Fruit fly (Drosophila melanogaster): ENCODE measurements around the gene Eogt.

The Eogt gene

DNA sequence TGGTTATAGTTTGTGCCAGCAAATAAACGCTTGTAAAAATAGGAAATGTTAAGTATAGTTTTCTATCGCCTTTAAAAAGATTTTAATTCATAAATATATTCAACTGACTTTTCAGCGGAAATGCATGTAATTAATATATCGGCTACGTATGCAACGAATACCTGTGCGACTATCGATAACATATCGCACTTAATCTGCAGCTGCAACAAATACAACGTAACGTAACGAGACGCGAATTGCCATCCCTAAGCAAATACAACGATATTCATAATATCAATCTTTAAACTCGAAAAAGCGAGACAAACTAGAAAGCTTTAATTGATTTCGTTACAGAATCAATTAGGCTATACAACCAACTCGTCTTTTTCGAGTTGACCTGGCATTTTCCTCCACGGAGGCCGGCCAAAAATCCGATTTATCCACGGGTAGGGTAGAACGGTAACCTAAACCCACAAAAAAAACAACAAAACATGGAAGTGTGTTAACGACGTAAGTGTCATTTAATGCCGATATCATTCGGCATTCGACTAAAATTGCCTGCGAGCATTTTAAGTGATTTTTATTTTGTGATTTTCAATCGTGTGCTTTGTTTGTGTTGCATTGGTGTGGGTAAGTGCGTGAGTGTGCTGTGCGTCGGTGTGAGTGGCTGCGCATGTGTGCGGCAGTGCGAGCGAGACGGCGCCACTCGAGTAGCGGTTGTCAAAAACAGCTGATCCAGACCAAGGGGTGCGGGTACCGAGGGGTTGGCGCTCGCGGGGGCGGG lies 5.1 kb upstream of the Eogt start, which contains the start of gene Atxn7 (continued):
- peak; percentile 24 for TF ChIP-seq abd-A (tag; optimal IDR thresholded peaks at IDR 0.05)
- TF ChIP-seq aop (GFP tag; IDR thresholded peaks at IDR 0.05): no peak
- TF ChIP-seq knrl (GFP tag; IDR thresholded peaks at IDR 0.05; ENCODE audit: partially characterized antibody): peak; percentile 86
- TF ChIP-seq CG17829 (tag; optimal IDR thresholded peaks at IDR 0.05): peak; percentile 49
- peak; percentile 62 for TF ChIP-seq row (GFP tag; IDR thresholded peaks at IDR 0.05)
- TF ChIP-seq Hmr (GFP tag; optimal IDR thresholded peaks at IDR 0.05): peak; percentile 74
- peak in 1 of 2 experiments; percentile 41 for TF ChIP-seq insv (GFP tag; optimal IDR thresholded peaks at IDR 0.05)
- no peak for TF ChIP-seq prd (optimal IDR thresholded peaks at IDR 0.05)
- TF ChIP-seq prd (GFP tag; IDR thresholded peaks at IDR 0.05): no peak; the same call in 2 of the 3 replicates
- TF ChIP-seq CG31365 (tag; optimal IDR thresholded peaks at IDR 0.05): no peak
- peak; percentile 96 for TF ChIP-seq ato (GFP tag; IDR thresholded peaks at IDR 0.05; ENCODE audit: partially characterized antibody)
- peak; percentile 90 for TF ChIP-seq chm (GFP tag; IDR thresholded peaks at IDR 0.05)
- peak; percentile 20 for TF ChIP-seq CG1602 (GFP tag; optimal IDR thresholded peaks at IDR 0.05)
- no peak for TF ChIP-seq CG6683 (GFP tag; optimal IDR thresholded peaks at IDR 0.05)
- peak; percentile 80 for TF ChIP-seq NC2β (GFP tag; optimal IDR thresholded peaks at IDR 0.05)
- peak; percentile 6 for TF ChIP-seq Side (GFP tag; optimal IDR thresholded peaks at IDR 0.05)
- peak; percentile 82 for TF ChIP-seq CG3838 (GFP tag; optimal IDR thresholded peaks at IDR 0.05)
- TF ChIP-seq NfI (GFP tag; optimal IDR thresholded peaks at IDR 0.05): peak; percentile 89
- TF ChIP-seq sug (tag; optimal IDR thresholded peaks at IDR 0.05): peak; percentile 89
- TF ChIP-seq CG16863 (GFP tag; optimal IDR thresholded peaks at IDR 0.05): peak; percentile 31
- peak; percentile 63 for TF ChIP-seq CG32532 (GFP tag; IDR thresholded peaks at IDR 0.05)
- TF ChIP-seq wdn (GFP tag; IDR thresholded peaks at IDR 0.05): peak; percentile 44; the same call in 1 of the 2 replicates
- TF ChIP-seq sima (GFP tag; optimal IDR thresholded peaks at IDR 0.05): no peak
- peak; percentile 93 for TF ChIP-seq inv (GFP tag; IDR thresholded peaks at IDR 0.05; ENCODE audit: partially characterized antibody)
- peak; percentile 61 for TF ChIP-seq CG17359 (tag; optimal IDR thresholded peaks at IDR 0.05)
- peak; percentile 36; the same call in 1 of the 2 replicates for TF ChIP-seq CG3847 (GFP tag; IDR thresholded peaks at IDR 0.05)
- TF ChIP-seq pan (optimal IDR thresholded peaks at IDR 0.05): no peak
- TF ChIP-seq pan (GFP tag; optimal IDR thresholded peaks at IDR 0.05 in 1 of 2, IDR thresholded peaks at IDR 0.05 in 1 of 2): peak in 1 of 2 experiments; percentile 72
- TF ChIP-seq CG2712 (tag; optimal IDR thresholded peaks at IDR 0.05): peak; percentile 55
- peak; percentile 79 for TF ChIP-seq HLHmδ (GFP tag; optimal IDR thresholded peaks at IDR 0.05)
- TF ChIP-seq CG2129 (GFP tag; IDR thresholded peaks at IDR 0.05; ENCODE audit: partially characterized antibody): peak; percentile 89
- TF ChIP-seq CG11696 (GFP tag; IDR thresholded peaks at IDR 0.05): no peak
- TF ChIP-seq Taf1 (GFP tag; IDR thresholded peaks at IDR 0.05): no peak
- peak; percentile 56 for TF ChIP-seq kni (GFP tag; optimal IDR thresholded peaks at IDR 0.05)
- TF ChIP-seq pnt (GFP tag; optimal IDR thresholded peaks at IDR 0.05): no peak
- peak; percentile 30; the same call in 1 of the 2 replicates for TF ChIP-seq CG32772 (GFP tag; IDR thresholded peaks at IDR 0.05)
- peak; percentile 65 for TF ChIP-seq CG12104 (GFP tag; optimal IDR thresholded peaks at IDR 0.05)
- no peak for TF ChIP-seq CG18764 (GFP tag; optimal IDR thresholded peaks at IDR 0.05)
- peak; percentile 96 for TF ChIP-seq Scr (GFP tag; IDR thresholded peaks at IDR 0.05; ENCODE audit: partially characterized antibody)
- no peak for TF ChIP-seq CG10565 (GFP tag; optimal IDR thresholded peaks at IDR 0.05)
- TF ChIP-seq Mes4 (GFP tag; optimal IDR thresholded peaks at IDR 0.05): peak; percentile 73
- peak; percentile 56 for TF ChIP-seq gcm2 (GFP tag; optimal IDR thresholded peaks at IDR 0.05)
- TF ChIP-seq stc (GFP tag; IDR thresholded peaks at IDR 0.05): peak; percentile 56; the same call in 1 of the 2 replicates
- no peak for TF ChIP-seq CG2889 (GFP tag; IDR thresholded peaks at IDR 0.05)
- peak; percentile 62 for TF ChIP-seq Ptx1 (GFP tag; IDR thresholded peaks at IDR 0.05)
- peak; percentile 53 for TF ChIP-seq Myb (GFP tag; optimal IDR thresholded peaks at IDR 0.05)
- TF ChIP-seq CG1792 (GFP tag; optimal IDR thresholded peaks at IDR 0.05): peak; percentile 64
- peak; percentile 44; the same call in 1 of the 2 replicates for TF ChIP-seq al (GFP tag; IDR thresholded peaks at IDR 0.05)
- peak; percentile 76 for TF ChIP-seq MESR4 (GFP tag; optimal IDR thresholded peaks at IDR 0.05)
- no peak for TF ChIP-seq eve (GFP tag; optimal IDR thresholded peaks at IDR 0.05)

All from whole organism, embryonic.